Worm (Caenorhabditis elegans) whole organism, early embryonic: ENCODE results near the gene C13F10.5.

ENCODE experiments used
- B0310.2 ChIP-seq: sonication (generic microtip); optimal IDR thresholded peaks from 2 replicates; lab custom pipeline; 2016; ENCODE audit warnings: mild to moderate bottlenecking, missing genetic modification characterization, missing compliant biosample characterization
- F13C5.2 ChIP-seq: sonication (generic microtip); optimal IDR thresholded peaks from 2 replicates; lab custom pipeline; 2017; ENCODE audit warnings: mild to moderate bottlenecking, missing genetic modification characterization, inconsistent platforms, missing compliant biosample characterization
- aly-1 ChIP-seq: sonication (generic microtip); optimal IDR thresholded peaks from 2 replicates; lab custom pipeline; 2016; ENCODE audit warnings: missing genetic modification characterization, missing compliant biosample characterization
- ama-1 ChIP-seq: fragments of 150-350 bp; optimal IDR thresholded peaks from 2 replicates; lab custom pipeline; 2014
- ceh-13 ChIP-seq: fragments of 200-800 bp; sonication (Bioruptor generic); optimal IDR thresholded peaks from 2 replicates; lab custom pipeline; 2018; ENCODE audit warnings: mild to moderate bottlenecking, missing genetic modification characterization, missing compliant biosample characterization
- ceh-36 ChIP-seq: sonication (generic microtip); optimal IDR thresholded peaks from 2 replicates; lab custom pipeline; 2016; ENCODE audit warnings: missing genetic modification characterization, inconsistent platforms, missing compliant biosample characterization
- ets-7 ChIP-seq: sonication (generic microtip); optimal IDR thresholded peaks from 2 replicates; lab custom pipeline; 2016; ENCODE audit warnings: missing genotype, missing genetic modification characterization, missing compliant biosample characterization
- flt-1 ChIP-seq: fragments of 200-800 bp; sonication (Bioruptor generic); IDR thresholded peaks from 2 replicates; pipeline ENCODE4 v1.3.6; 2022; ENCODE audit warnings: missing genetic modification characterization, missing compliant biosample characterization
- hmbx-1 ChIP-seq: sonication (generic microtip); optimal IDR thresholded peaks from 2 replicates; lab custom pipeline; 2016; ENCODE audit warnings: mild to moderate bottlenecking, missing genetic modification characterization, missing compliant biosample characterization
- hmg-4 ChIP-seq: fragments of 200-800 bp; sonication (Bioruptor generic); optimal IDR thresholded peaks from 2 replicates; lab custom pipeline; 2018; ENCODE audit warnings: mild to moderate bottlenecking, missing genetic modification characterization, missing compliant biosample characterization
- hnd-1 ChIP-seq: sonication (generic microtip); optimal IDR thresholded peaks from 2 replicates; lab custom pipeline; 2016; ENCODE audit warnings: missing genetic modification characterization, missing compliant biosample characterization
- pes-1 ChIP-seq: fragments of 200-800 bp; sonication (Bioruptor generic); IDR thresholded peaks from 2 replicates; pipeline ENCODE4 v1.3.6; 2022; ENCODE audit warnings: missing genetic modification reagents, missing genetic modification characterization, missing compliant biosample characterization
- scrt-1 ChIP-seq: fragments of 200-800 bp; sonication (Bioruptor generic); IDR thresholded peaks from 2 replicates; pipeline ENCODE4 v1.3.6; 2022; ENCODE audit warnings: missing genetic modification characterization, missing compliant biosample characterization
- sea-1 ChIP-seq: fragments of 200-800 bp; sonication (Bioruptor generic); conservative IDR thresholded peaks from 2 replicates; pipeline ENCODE4 v1.3.6; 2022; ENCODE audit warnings: missing genetic modification characterization, missing compliant biosample characterization
- tbx-11 ChIP-seq: fragments of 200-800 bp; sonication (Bioruptor generic); IDR thresholded peaks from 2 replicates; pipeline ENCODE4 v1.3.6; 2022; ENCODE audit warnings: missing genetic modification characterization, missing compliant biosample characterization
- tbx-37 ChIP-seq: fragments of 200-800 bp; sonication (Bioruptor generic); conservative IDR thresholded peaks from 2 replicates; pipeline ENCODE4 v1.3.6; 2022; ENCODE audit warnings: missing genetic modification reagents, missing genetic modification characterization, missing compliant biosample characterization
- tra-4 ChIP-seq: sonication (generic microtip); optimal IDR thresholded peaks from 2 replicates; lab custom pipeline; 2017; ENCODE audit warnings: missing genetic modification characterization, missing compliant biosample characterization

Gene C13F10.5

DNA sequence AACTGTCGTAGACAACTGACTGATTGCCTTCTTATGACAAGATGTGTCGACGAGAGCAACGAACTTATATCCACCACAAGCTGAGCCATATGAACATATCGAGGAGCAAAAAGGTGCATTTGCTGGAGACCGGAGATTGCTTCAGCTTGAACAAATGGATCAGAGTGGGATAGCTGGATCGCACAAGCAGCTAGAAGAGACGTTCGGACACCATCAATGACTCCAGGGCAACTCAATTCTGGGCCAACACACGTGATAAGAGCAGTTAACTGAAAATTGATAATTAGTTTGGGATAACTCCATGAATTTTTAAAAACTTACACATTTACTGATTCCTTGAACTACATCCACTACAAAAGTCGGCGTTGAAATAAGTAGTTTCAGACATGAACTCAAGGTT, 9.9 kb downstream of the C13F10.5 start:
- TF ChIP-seq sea-1 (GFP tag; lab: Robert Waterston, UW): no peak
- no peak for TF ChIP-seq scrt-1 (GFP tag; lab: Robert Waterston, UW)
- TF ChIP-seq hnd-1 (tag; lab: Kevin White, UChicago): no peak
- TF ChIP-seq hmbx-1 (tag; lab: Kevin White, UChicago): no peak
- TF ChIP-seq ceh-13: no peak
- TF ChIP-seq tbx-11 (GFP tag; lab: Robert Waterston, UW): no peak
- no peak for TF ChIP-seq tbx-37 (GFP tag; lab: Robert Waterston, UW)
- TF ChIP-seq tra-4 (tag; lab: Kevin White, UChicago): no peak
- no peak for TF ChIP-seq hmg-4 (GFP tag; lab: Kevin White, UChicago)
- no peak for TF ChIP-seq ama-1 (lab: Kevin White, UChicago)
- TF ChIP-seq F13C5.2 (tag; lab: Kevin White, UChicago): no peak
- no peak for TF ChIP-seq ceh-36 (tag; lab: Kevin White, UChicago)
- TF ChIP-seq B0310.2 (tag; lab: Kevin White, UChicago): no peak
- no peak for TF ChIP-seq ets-7

DNA sequence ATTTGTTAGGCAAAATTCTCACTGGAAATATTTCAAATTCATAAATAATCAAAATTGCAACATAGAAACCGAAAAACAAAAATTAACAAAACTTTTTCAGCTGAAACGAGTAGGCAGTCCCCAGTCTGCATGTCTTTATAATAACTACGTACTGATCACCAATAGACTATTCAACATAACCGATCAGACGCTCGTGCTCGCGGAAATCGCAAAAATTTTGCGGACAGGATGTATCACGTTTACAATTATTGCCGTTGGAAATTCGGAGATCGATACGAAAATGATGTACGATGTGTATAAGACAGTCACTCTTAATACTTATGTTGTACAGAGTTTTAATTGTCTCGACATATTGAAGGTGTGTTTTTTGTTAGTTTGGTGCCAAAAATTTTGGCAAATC, 17.5 kb downstream of the C13F10.5 start:
- TF ChIP-seq flt-1 (GFP tag; lab: Robert Waterston, UW) (no peak), B0310.2 (tag; lab: Kevin White, UChicago) (no peak), ama-1 (lab: Kevin White, UChicago) (no peak), ceh-36 (tag; lab: Kevin White, UChicago) (no peak), sea-1 (GFP tag; lab: Robert Waterston, UW) (no peak), aly-1 (no peak), hmg-4 (GFP tag; lab: Kevin White, UChicago) (no peak), pes-1 (GFP tag; lab: Robert Waterston, UW) (no peak), tbx-11 (GFP tag; lab: Robert Waterston, UW) (no peak), ceh-13 (no peak), hmbx-1 (tag; lab: Kevin White, UChicago) (no peak), ets-7 (no peak), tbx-37 (GFP tag; lab: Robert Waterston, UW) (no peak), tra-4 (tag; lab: Kevin White, UChicago) (no peak), F13C5.2 (tag; lab: Kevin White, UChicago) (no peak), scrt-1 (GFP tag; lab: Robert Waterston, UW) (no peak), hnd-1 (tag; lab: Kevin White, UChicago) (no peak)

DNA sequence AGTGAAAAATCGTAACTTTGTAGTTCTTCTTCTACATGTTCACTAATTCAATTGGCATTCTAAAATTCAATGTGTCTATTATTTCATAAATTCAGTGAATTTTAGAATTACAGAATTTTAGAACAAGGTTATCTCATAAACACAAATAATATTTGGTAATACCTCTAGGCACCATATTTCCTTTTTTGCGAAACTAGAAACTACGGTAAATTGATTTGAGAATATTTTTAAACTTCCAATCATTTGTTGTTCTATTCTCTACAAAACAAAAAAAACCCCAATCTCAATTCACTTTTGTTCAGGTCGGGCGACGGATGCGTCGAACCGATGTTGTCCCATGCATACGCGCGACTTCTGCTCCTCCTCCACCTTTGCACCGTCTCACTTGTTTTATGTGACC, 19.0 kb downstream of the C13F10.5 start, which contains the start of gene F09G2.1:
TSS of gene F09G2.1 (plus strand) at position 301 of the 400 bp plus-strand sequence.
- TF ChIP-seq aly-1 (no peak), hmg-4 (GFP tag; lab: Kevin White, UChicago) (no peak), pes-1 (GFP tag; lab: Robert Waterston, UW) (no peak), ets-7 (no peak), tbx-11 (GFP tag; lab: Robert Waterston, UW) (no peak), hnd-1 (tag; lab: Kevin White, UChicago) (no peak)

DNA sequence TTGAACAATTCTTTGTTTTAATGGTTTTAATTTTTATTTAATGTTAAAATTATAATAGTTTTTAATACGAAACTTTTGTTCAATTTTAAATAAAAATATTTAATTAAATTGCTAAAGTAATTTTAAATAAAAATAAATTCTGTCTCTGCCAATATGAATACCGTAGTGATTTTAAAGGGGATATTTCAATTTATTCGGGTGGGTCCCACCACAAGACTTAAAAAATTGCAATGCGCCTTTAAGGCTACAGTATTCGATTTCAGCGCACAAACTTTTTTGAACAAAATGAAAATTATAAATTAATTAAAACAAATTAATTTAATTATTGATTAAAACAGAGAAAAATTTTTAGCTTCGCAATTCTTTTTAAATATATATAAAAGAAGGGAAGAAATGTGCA, 19.8 kb downstream of the C13F10.5 start:
- TF ChIP-seq tbx-11 (GFP tag; lab: Robert Waterston, UW) (no peak), ama-1 (lab: Kevin White, UChicago) (no peak), B0310.2 (tag; lab: Kevin White, UChicago) (no peak)

DNA sequence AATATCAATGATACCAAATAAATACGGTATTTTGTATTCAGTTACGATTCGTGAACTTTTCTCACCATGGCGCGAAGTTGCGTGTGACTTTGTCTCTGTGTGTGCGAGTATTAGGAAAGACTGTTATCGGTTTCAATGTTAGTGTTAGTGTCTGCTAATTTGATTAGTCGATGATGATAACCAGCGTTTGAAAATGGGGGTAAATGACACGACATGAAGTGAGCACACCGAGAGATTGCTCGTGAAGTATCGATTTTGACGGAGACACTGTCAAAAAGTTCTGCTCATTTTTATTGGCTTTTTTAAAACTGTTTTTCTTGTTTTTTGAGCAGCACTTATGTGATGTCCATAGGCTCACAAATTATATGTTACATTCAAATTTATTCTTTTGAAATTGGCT, 20.5 kb downstream of the C13F10.5 start:
- TF ChIP-seq pes-1 (GFP tag; lab: Robert Waterston, UW) (no peak), ama-1 (lab: Kevin White, UChicago) (peak; percentile 21)

DNA sequence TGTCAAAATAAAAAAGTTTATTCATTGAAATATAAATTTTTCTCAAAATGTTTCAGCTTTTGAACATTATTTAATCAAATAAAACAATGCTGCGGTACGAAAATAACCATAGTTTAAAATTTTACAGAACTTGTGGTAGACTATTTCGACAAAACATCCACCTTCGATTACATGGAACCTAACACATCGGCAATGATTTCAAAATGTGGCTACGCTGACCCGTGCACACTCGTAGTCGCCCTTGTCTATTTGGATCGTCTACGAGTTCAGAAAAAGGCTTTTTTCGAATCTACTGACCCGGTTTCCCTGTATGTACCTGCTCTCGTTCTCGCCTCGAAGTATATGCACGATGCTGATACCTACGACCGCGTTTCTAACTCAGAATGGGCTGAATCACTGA, 21.9 kb downstream of the C13F10.5 start:
- no peak for TF ChIP-seq B0310.2 (tag; lab: Kevin White, UChicago)
- no peak for TF ChIP-seq flt-1 (GFP tag; lab: Robert Waterston, UW)
- no peak for TF ChIP-seq tra-4 (tag; lab: Kevin White, UChicago)
- no peak for TF ChIP-seq ceh-36 (tag; lab: Kevin White, UChicago)
- no peak for TF ChIP-seq hmg-4 (GFP tag; lab: Kevin White, UChicago)
- TF ChIP-seq hnd-1 (tag; lab: Kevin White, UChicago): no peak
- no peak for TF ChIP-seq aly-1
- TF ChIP-seq tbx-37 (GFP tag; lab: Robert Waterston, UW): no peak
- no peak for TF ChIP-seq sea-1 (GFP tag; lab: Robert Waterston, UW)
- TF ChIP-seq ets-7: no peak
- TF ChIP-seq ama-1 (lab: Kevin White, UChicago): no peak
- no peak for TF ChIP-seq ceh-13
- no peak for TF ChIP-seq pes-1 (GFP tag; lab: Robert Waterston, UW)
- no peak for TF ChIP-seq hmbx-1 (tag; lab: Kevin White, UChicago)
- TF ChIP-seq tbx-11 (GFP tag; lab: Robert Waterston, UW): no peak

ce11 chrV:7196498-7196966, 22.4 kb downstream of the C13F10.5 start, which contains the start of gene F09G2.2:
TSS of gene F09G2.2 (plus strand) at chrV:7196916.
- TF ChIP-seq pes-1 (GFP tag; lab: Robert Waterston, UW) (no peak), tbx-37 (GFP tag; lab: Robert Waterston, UW) (no peak), F13C5.2 (tag; lab: Kevin White, UChicago) (peak; percentile 59), B0310.2 (tag; lab: Kevin White, UChicago) (no peak), tra-4 (tag; lab: Kevin White, UChicago) (no peak), aly-1 (no peak), ets-7 (no peak), ceh-13 (no peak), sea-1 (GFP tag; lab: Robert Waterston, UW) (no peak), scrt-1 (GFP tag; lab: Robert Waterston, UW) (no peak), flt-1 (GFP tag; lab: Robert Waterston, UW) (0 out of 2 replicates have a peak, but pooled peaks have one; percentile 12), ceh-36 (tag; lab: Kevin White, UChicago) (no peak), hmbx-1 (tag; lab: Kevin White, UChicago) (no peak), hmg-4 (GFP tag; lab: Kevin White, UChicago) (peak; percentile 19), hnd-1 (tag; lab: Kevin White, UChicago) (no peak), ama-1 (lab: Kevin White, UChicago) (no peak), tbx-11 (GFP tag; lab: Robert Waterston, UW) (no peak)
